Fruit fly (Drosophila melanogaster) whole organism, pupa: ENCODE data around the gene CG46523.

Source experiments
- CG10348 ChIP-seq: fragments of 200-800 bp; sonication (Bioruptor generic); IDR thresholded peaks from 2 replicates; pipeline ENCODE4 v1.3.6; 2022; ENCODE audit warnings: missing biosample characterization, missing genetic modification characterization
- CG13204 ChIP-seq: fragments of 200-800 bp; sonication (Bioruptor generic); optimal IDR thresholded peaks from 2 replicates; lab custom pipeline; 2018; ENCODE audit warnings: missing biosample characterization, mild to moderate bottlenecking, missing genetic modification characterization, moderate library complexity
- CG15710 ChIP-seq: fragments of 200-800 bp; sonication (Bioruptor generic); optimal IDR thresholded peaks from 2 replicates; lab custom pipeline; 2018; ENCODE audit warnings: missing biosample characterization, mild to moderate bottlenecking, missing genetic modification characterization, moderate library complexity
- CG17806 ChIP-seq: fragments of 200-800 bp; sonication (Bioruptor generic); optimal IDR thresholded peaks from 2 replicates; lab custom pipeline; 2018; ENCODE audit warnings: missing biosample characterization, mild to moderate bottlenecking, missing genetic modification characterization, moderate library complexity
- CG32121 ChIP-seq: fragments of 200-800 bp; sonication (Bioruptor generic); IDR thresholded peaks from 2 replicates; pipeline ENCODE4 v1.3.6; 2022; ENCODE audit warnings: missing biosample characterization, missing genetic modification characterization
- CG34367 ChIP-seq: fragments of 200-800 bp; sonication (Bioruptor generic); optimal IDR thresholded peaks from 2 replicates; lab custom pipeline; 2018; ENCODE audit warnings: missing biosample characterization, mild to moderate bottlenecking, missing genetic modification characterization
- CG8301 ChIP-seq: fragments of 200-800 bp; sonication (Bioruptor generic); optimal IDR thresholded peaks from 2 replicates; lab custom pipeline; 2018; ENCODE audit warnings: missing biosample characterization, mild to moderate bottlenecking, missing genetic modification characterization
- EcR ChIP-seq: fragments of 200-800 bp; sonication (Bioruptor generic); optimal IDR thresholded peaks from 3 replicates; lab custom pipeline; 2019; ENCODE audit warnings: missing biosample characterization, missing genetic modification characterization, mild to moderate bottlenecking, moderate library complexity, missing genetic modification reagents
- Pif1B ChIP-seq: fragments of 200-800 bp; sonication (Bioruptor generic); optimal IDR thresholded peaks from 3 replicates; lab custom pipeline; 2016; ENCODE audit warnings: missing biosample characterization, missing genetic modification characterization
- Snoo ChIP-seq: fragments of 200-800 bp; sonication (Bioruptor generic); optimal IDR thresholded peaks from 3 replicates; lab custom pipeline; 2017; ENCODE audit warnings: missing biosample characterization, mild to moderate bottlenecking, missing genetic modification characterization, inconsistent platforms
- fd96Ca ChIP-seq: fragments of 200-800 bp; sonication (Bioruptor generic); IDR thresholded peaks from 3 replicates; pipeline ENCODE4 v1.3.6; 2022; ENCODE audit warnings: missing biosample characterization, missing genetic modification characterization
- gl ChIP-seq: fragments of 200-800 bp; sonication (Bioruptor generic); optimal IDR thresholded peaks from 2 replicates; lab custom pipeline; 2018; ENCODE audit warnings: missing biosample characterization, mild to moderate bottlenecking, missing genetic modification characterization

dm6 chr3L:1914668-1915067 is 24.2 kb downstream of the CG46523 start:
- TF ChIP-seq CG10348 (GFP tag; lab: Robert Waterston, UW) = no peak
- TF ChIP-seq CG8301 (tag; lab: Kevin White, UChicago) = no peak
- no peak for TF ChIP-seq Pif1B
- no peak for TF ChIP-seq gl (tag; lab: Kevin White, UChicago)
- TF ChIP-seq CG32121 (GFP tag; lab: Robert Waterston, UW) = no peak
- TF ChIP-seq CG34367 (tag; lab: Kevin White, UChicago) = no peak
- TF ChIP-seq CG13204 (GFP tag; lab: Kevin White, UChicago) = no peak
- no peak for TF ChIP-seq EcR
- TF ChIP-seq CG17806 = no peak
- no peak for TF ChIP-seq CG15710 (tag; lab: Kevin White, UChicago)
- no peak for TF ChIP-seq Snoo
- no peak for TF ChIP-seq fd96Ca (GFP tag; lab: Robert Waterston, UW)
